Worm (Caenorhabditis elegans) whole organism, young adult: Measurements from ENCODE around the gene spp-10.

ENCODE experiments used
- B0261.1 ChIP-seq: sonication (generic microtip); optimal IDR thresholded peaks from 2 replicates; lab custom pipeline; 2016; ENCODE audit warnings: mild to moderate bottlenecking, missing genetic modification characterization, moderate library complexity, missing compliant biosample characterization
- B0336.3 ChIP-seq: fragments of 200-800 bp; sonication (Bioruptor generic); IDR thresholded peaks from 2 replicates; pipeline ENCODE4 v1.3.6; 2022; ENCODE audit warnings: missing genetic modification characterization, missing compliant biosample characterization
- C17E4.6 ChIP-seq: fragments of 200-800 bp; sonication (Bioruptor generic); IDR thresholded peaks from 2 replicates; pipeline ENCODE4 v1.3.6; 2022; ENCODE audit warnings: missing genetic modification reagents, missing genetic modification characterization, missing compliant biosample characterization
- F33H1.4 ChIP-seq: fragments of 200-800 bp; sonication (Bioruptor generic); IDR thresholded peaks from 2 replicates; pipeline ENCODE4 v1.3.6; 2022; ENCODE audit warnings: missing genetic modification reagents, missing genetic modification characterization, missing compliant biosample characterization
- F39B2.1 ChIP-seq: fragments of 200-800 bp; sonication (Bioruptor generic); IDR thresholded peaks from 2 replicates; pipeline ENCODE4 v1.3.6; 2022; ENCODE audit warnings: missing genetic modification reagents, missing genetic modification characterization, missing compliant biosample characterization
- F49E8.2 ChIP-seq: sonication (generic microtip); optimal IDR thresholded peaks from 3 replicates; lab custom pipeline; 2017; ENCODE audit warnings: missing genetic modification characterization, mild to moderate bottlenecking, missing compliant biosample characterization, antibody characterized with exemption, moderate library complexity; ENCODE audit not compliant: insufficient read depth
- F55B11.4 ChIP-seq: sonication (generic microtip); optimal IDR thresholded peaks from 2 replicates; lab custom pipeline; 2016; ENCODE audit warnings: missing compliant biosample characterization, missing genetic modification characterization, borderline replicate concordance; ENCODE audit not compliant: insufficient read depth
- K11D2.4 ChIP-seq: fragments of 200-800 bp; sonication (Bioruptor generic); IDR thresholded peaks from 2 replicates; pipeline ENCODE4 v1.3.6; 2022; ENCODE audit warnings: missing genetic modification reagents, missing genetic modification characterization, missing compliant biosample characterization
- K12H6.12 ChIP-seq: fragments of 200-800 bp; sonication (Bioruptor generic); optimal IDR thresholded peaks from 2 replicates; lab custom pipeline; 2018; ENCODE audit warnings: mild to moderate bottlenecking, missing genetic modification characterization, missing compliant biosample characterization
- Y53G8AR.9 ChIP-seq: fragments of 200-800 bp; sonication (Bioruptor generic); conservative IDR thresholded peaks from 2 replicates; pipeline ENCODE4 v1.3.6; 2022; ENCODE audit warnings: missing genetic modification reagents, missing genetic modification characterization, missing compliant biosample characterization
- Y79H2A.3 ChIP-seq: fragments of 200-800 bp; sonication (Bioruptor generic); conservative IDR thresholded peaks from 2 replicates; pipeline ENCODE4 v1.3.6; 2022; ENCODE audit warnings: missing genetic modification reagents, missing genetic modification characterization, missing compliant biosample characterization
- Y95B8A.8 ChIP-seq: fragments of 200-800 bp; sonication (Bioruptor generic); IDR thresholded peaks from 2 replicates; pipeline ENCODE4 v1.3.6; 2022; ENCODE audit warnings: missing genetic modification reagents, missing genetic modification characterization, missing compliant biosample characterization
- athp-1 ChIP-seq: sonication (generic microtip); optimal IDR thresholded peaks from 2 replicates; lab custom pipeline; 2017; ENCODE audit warnings: mild to moderate bottlenecking, missing genetic modification characterization, missing compliant biosample characterization
- attf-6 ChIP-seq: fragments of 200-800 bp; sonication (Bioruptor generic); IDR thresholded peaks from 2 replicates; pipeline ENCODE4 v1.3.6; 2022; ENCODE audit warnings: missing genetic modification reagents, missing genetic modification characterization, missing compliant biosample characterization
- ccch-3 ChIP-seq: fragments of 200-800 bp; sonication (Bioruptor generic); optimal IDR thresholded peaks from 2 replicates; lab custom pipeline; 2018; ENCODE audit warnings: mild to moderate bottlenecking, missing genetic modification characterization, missing compliant biosample characterization
- cebp-2 ChIP-seq: fragments of 200-800 bp; sonication (Bioruptor generic); IDR thresholded peaks from 2 replicates; pipeline ENCODE4 v1.3.6; 2022; ENCODE audit warnings: missing genetic modification characterization, missing compliant biosample characterization
- ceh-58 ChIP-seq: fragments of 200-800 bp; sonication (Bioruptor generic); IDR thresholded peaks from 2 replicates; pipeline ENCODE4 v1.3.6; 2022; ENCODE audit warnings: missing genetic modification characterization, missing compliant biosample characterization
- dox-1 ChIP-seq: fragments of 200-800 bp; sonication (Bioruptor generic); IDR thresholded peaks from 2 replicates; pipeline ENCODE4 v1.3.6; 2022; ENCODE audit warnings: missing genetic modification reagents, missing genetic modification characterization, missing compliant biosample characterization
- dpl-1 ChIP-seq: fragments of 150-350 bp; optimal IDR thresholded peaks from 2 replicates; lab custom pipeline; 2014; ENCODE audit warnings: missing biosample characterization, missing genetic modification reagents, missing genetic modification characterization
- egl-18 ChIP-seq: fragments of 200-800 bp; sonication (Bioruptor generic); IDR thresholded peaks from 2 replicates; pipeline ENCODE4 v1.3.6; 2022; ENCODE audit warnings: missing genetic modification reagents, missing genetic modification characterization, missing compliant biosample characterization
- ekl-4 ChIP-seq: fragments of 200-800 bp; sonication (Bioruptor generic); IDR thresholded peaks from 2 replicates; pipeline ENCODE4 v1.3.6; 2022; ENCODE audit warnings: missing genetic modification reagents, missing genetic modification characterization, missing compliant biosample characterization
- him-1 ChIP-seq: sonication (generic microtip); optimal IDR thresholded peaks from 2 replicates; lab custom pipeline; 2016; ENCODE audit warnings: missing genotype, missing genetic modification reagents, missing genetic modification characterization, missing compliant biosample characterization
- hmg-1.2 ChIP-seq: fragments of 200-800 bp; sonication (Bioruptor generic); IDR thresholded peaks from 2 replicates; pipeline ENCODE4 v1.3.6; 2022; ENCODE audit warnings: missing genetic modification reagents, missing genetic modification characterization, missing compliant biosample characterization
- hmg-20 ChIP-seq: fragments of 200-800 bp; sonication (Bioruptor generic); IDR thresholded peaks from 2 replicates; pipeline ENCODE4 v1.3.6; 2022; ENCODE audit warnings: missing genetic modification reagents, missing genetic modification characterization, missing compliant biosample characterization
- lin-26 ChIP-seq: fragments of 200-800 bp; sonication (Bioruptor generic); IDR thresholded peaks from 2 replicates; pipeline ENCODE4 v1.3.6; 2022; ENCODE audit warnings: missing genetic modification reagents, missing genetic modification characterization, missing compliant biosample characterization
- lin-35 ChIP-seq, 3 experiments: fragments of 150-350 bp in 2 of 3; sonication (generic microtip) in 1 of 3; optimal IDR thresholded peaks; 2 replicates each; lab custom pipeline; 2014 to 2018; ENCODE audit warnings: missing biosample characterization in 3 of 3, missing genetic modification characterization in 3 of 3, missing genetic modification reagents in 3 of 3
- lsy-27 ChIP-seq: sonication (generic microtip); optimal IDR thresholded peaks from 2 replicates; lab custom pipeline; 2017; ENCODE audit warnings: missing genetic modification characterization, mild to moderate bottlenecking, missing compliant biosample characterization, antibody characterized with exemption, missing genotype, borderline replicate concordance; ENCODE audit not compliant: insufficient read depth
- madf-10 ChIP-seq: sonication (generic microtip); optimal IDR thresholded peaks from 2 replicates; lab custom pipeline; 2016; ENCODE audit warnings: mild to moderate bottlenecking, missing genetic modification characterization, missing compliant biosample characterization
- madf-3 ChIP-seq: fragments of 200-800 bp; sonication (Bioruptor generic); IDR thresholded peaks from 2 replicates; pipeline ENCODE4 v1.3.6; 2022; ENCODE audit warnings: missing genetic modification reagents, missing genetic modification characterization, missing compliant biosample characterization
- madf-6 ChIP-seq: fragments of 200-800 bp; sonication (Bioruptor generic); IDR thresholded peaks from 2 replicates; pipeline ENCODE4 v1.3.6; 2022; ENCODE audit warnings: missing genetic modification reagents, missing genetic modification characterization, missing compliant biosample characterization
- mcd-1 ChIP-seq: fragments of 200-800 bp; sonication (Bioruptor generic); IDR thresholded peaks from 2 replicates; pipeline ENCODE4 v1.3.6; 2022; ENCODE audit warnings: missing genetic modification reagents, missing genetic modification characterization, missing compliant biosample characterization
- mes-4 ChIP-seq: sonication (generic microtip); optimal IDR thresholded peaks from 2 replicates; lab custom pipeline; 2016; ENCODE audit warnings: missing genotype, missing genetic modification characterization, missing compliant biosample characterization
- mxl-1 ChIP-seq: sonication (generic microtip); optimal IDR thresholded peaks from 2 replicates; lab custom pipeline; 2016; ENCODE audit warnings: missing genetic modification characterization, missing compliant biosample characterization
- nfya-1 ChIP-seq: sonication (generic microtip); optimal IDR thresholded peaks from 2 replicates; lab custom pipeline; 2017; ENCODE audit warnings: antibody characterized with exemption, missing compliant biosample characterization, missing genetic modification characterization, borderline replicate concordance; ENCODE audit not compliant: insufficient read depth
- nfyb-1 ChIP-seq: fragments of 200-800 bp; sonication (Bioruptor generic); IDR thresholded peaks from 2 replicates; pipeline ENCODE4 v1.3.6; 2022; ENCODE audit warnings: missing genetic modification reagents, missing genetic modification characterization, missing compliant biosample characterization
- nhr-120 ChIP-seq: fragments of 200-800 bp; sonication (Bioruptor generic); IDR thresholded peaks from 2 replicates; pipeline ENCODE4 v1.3.6; 2022; ENCODE audit warnings: missing genetic modification characterization, missing compliant biosample characterization
- nhr-90 ChIP-seq: sonication (generic microtip); optimal IDR thresholded peaks from 2 replicates; lab custom pipeline; 2016; ENCODE audit warnings: missing genotype, mild to moderate bottlenecking, missing genetic modification characterization, missing compliant biosample characterization
- sea-2 ChIP-seq: fragments of 200-800 bp; sonication (Bioruptor generic); IDR thresholded peaks from 2 replicates; pipeline ENCODE4 v1.3.6; 2022; ENCODE audit warnings: missing genetic modification characterization, missing compliant biosample characterization
- snpc-1.1 ChIP-seq: sonication (generic microtip); optimal IDR thresholded peaks from 2 replicates; lab custom pipeline; 2017; ENCODE audit warnings: missing genetic modification characterization, mild to moderate bottlenecking, missing compliant biosample characterization, antibody characterized with exemption, moderate library complexity, missing genotype, missing genetic modification reagents; ENCODE audit not compliant: insufficient read depth
- snpc-1.3 ChIP-seq: sonication (generic microtip); optimal IDR thresholded peaks from 2 replicates; lab custom pipeline; 2017; ENCODE audit warnings: missing genetic modification characterization, mild to moderate bottlenecking, missing compliant biosample characterization, antibody characterized with exemption, moderate library complexity, missing genotype, missing genetic modification reagents; ENCODE audit not compliant: insufficient read depth
- snpc-3.4 ChIP-seq: sonication (generic microtip); optimal IDR thresholded peaks from 2 replicates; lab custom pipeline; 2017; ENCODE audit warnings: missing genetic modification characterization, mild to moderate bottlenecking, missing compliant biosample characterization, antibody characterized with exemption, moderate library complexity, missing genotype, missing genetic modification reagents
- unc-130 ChIP-seq: sonication (generic microtip); optimal IDR thresholded peaks from 2 replicates; lab custom pipeline; 2016; ENCODE audit warnings: missing genetic modification reagents, missing genetic modification characterization, missing compliant biosample characterization
- ztf-22 ChIP-seq: fragments of 200-800 bp; sonication (Bioruptor generic); optimal IDR thresholded peaks from 2 replicates; lab custom pipeline; 2018; ENCODE audit warnings: mild to moderate bottlenecking, missing genetic modification characterization, moderate library complexity, missing compliant biosample characterization
- ztf-25 ChIP-seq: fragments of 200-800 bp; sonication (Bioruptor generic); IDR thresholded peaks from 2 replicates; pipeline ENCODE4 v1.3.6; 2022; ENCODE audit warnings: missing genetic modification reagents, missing genetic modification characterization, missing compliant biosample characterization
- ztf-26 ChIP-seq: sonication (generic microtip); optimal IDR thresholded peaks from 2 replicates; lab custom pipeline; 2017; ENCODE audit warnings: missing genetic modification characterization, missing compliant biosample characterization

The spp-10 gene

DNA sequence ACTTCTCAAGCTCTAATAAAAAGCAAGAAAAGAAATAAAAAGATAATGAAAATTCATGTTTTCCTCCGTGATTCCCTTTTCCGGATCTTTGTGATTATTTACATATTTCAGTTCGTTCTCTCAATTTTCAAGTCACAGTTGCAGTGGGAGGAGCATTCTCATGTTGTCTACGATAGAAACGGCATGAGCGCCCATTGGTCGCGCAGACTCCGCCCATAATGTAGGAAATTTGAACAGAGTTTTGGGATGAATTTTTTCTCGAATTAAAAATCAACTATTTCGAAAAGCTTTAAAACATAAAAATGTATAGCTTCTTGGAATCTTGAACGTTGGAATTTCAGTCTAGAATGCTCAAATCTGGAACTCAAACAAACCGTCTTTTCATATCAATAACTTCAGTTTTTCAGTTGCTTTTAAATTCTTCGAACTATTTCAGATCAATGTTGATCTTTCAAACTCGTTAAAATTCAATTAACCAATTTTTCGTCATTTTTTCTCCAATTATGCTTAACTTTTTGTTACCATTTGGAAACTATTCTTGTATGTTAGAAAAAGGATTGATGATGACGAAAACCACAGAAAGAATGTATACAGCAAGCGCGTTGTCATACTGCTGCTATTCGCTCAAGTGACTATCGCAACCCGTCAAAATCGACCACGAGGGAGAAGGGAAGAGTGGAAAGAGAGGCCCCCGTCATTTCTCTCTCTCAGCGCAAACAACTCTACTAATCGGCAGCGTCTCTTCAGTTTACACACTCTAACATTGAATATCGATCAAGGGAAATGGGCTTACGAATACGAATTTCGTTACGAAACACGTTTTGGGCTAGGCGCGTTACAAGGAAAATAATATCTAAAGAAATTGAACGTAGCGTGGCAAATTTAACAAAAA, 45.2 kb upstream of the spp-10 start (continued):
- peak; percentile 55 for TF ChIP-seq B0336.3
- TF ChIP-seq snpc-1.3 (tag; lab: Kevin White, UChicago): peak; percentile 5
- TF ChIP-seq snpc-3.4 (tag; lab: Kevin White, UChicago): no peak
- peak; percentile 62 for TF ChIP-seq hmg-1.2 (GFP tag; lab: Robert Waterston, UW)
- peak; percentile 48; the same call in 1 of the 2 replicates for TF ChIP-seq F33H1.4 (GFP tag; lab: Robert Waterston, UW)
- TF ChIP-seq nhr-120 (GFP tag; lab: Robert Waterston, UW): no peak
- peak; percentile 31 for TF ChIP-seq nhr-90 (tag; lab: Kevin White, UChicago)
- peak; percentile 0 for TF ChIP-seq ztf-22 (GFP tag; lab: Kevin White, UChicago)
- no peak for TF ChIP-seq F49E8.2 (tag; lab: Kevin White, UChicago)
- no peak for TF ChIP-seq mxl-1 (tag; lab: Kevin White, UChicago)
- TF ChIP-seq Y95B8A.8 (GFP tag; lab: Robert Waterston, UW): peak; percentile 58
- TF ChIP-seq ztf-26 (tag; lab: Kevin White, UChicago): peak; percentile 44
- TF ChIP-seq sea-2 (GFP tag; lab: Robert Waterston, UW): no peak
- TF ChIP-seq lin-35 (GFP tag; optimal IDR thresholded peaks at IDR 0.05; lab: Kevin White, UChicago): peak in 2 of 3 experiments; percentile 22 to 71
- peak; percentile 69; the same call in 1 of the 2 replicates for TF ChIP-seq cebp-2
- 0 out of 2 replicates have a peak, but pooled peaks have one; percentile 50 for TF ChIP-seq ceh-58 (GFP tag; lab: Robert Waterston, UW)
- 0 out of 2 replicates have a peak, but pooled peaks have one; percentile 47 for TF ChIP-seq C17E4.6
- TF ChIP-seq unc-130 (GFP tag; lab: Kevin White, UChicago): no peak
- peak; percentile 1 for TF ChIP-seq snpc-1.1 (tag; lab: Kevin White, UChicago)
- TF ChIP-seq ztf-25: 0 out of 2 replicates have a peak, but pooled peaks have one; percentile 14
- TF ChIP-seq F39B2.1 (GFP tag; lab: Robert Waterston, UW): 0 out of 2 replicates have a peak, but pooled peaks have one; percentile 34
- TF ChIP-seq mcd-1 (GFP tag; lab: Robert Waterston, UW): peak; percentile 55
- 0 out of 2 replicates have a peak, but pooled peaks have one; percentile 25 for TF ChIP-seq egl-18
- TF ChIP-seq madf-3 (GFP tag; lab: Robert Waterston, UW): peak; percentile 86
- TF ChIP-seq madf-10 (tag; lab: Kevin White, UChicago): peak; percentile 8
- TF ChIP-seq mes-4 (tag; lab: Kevin White, UChicago): no peak
- peak; percentile 55 for TF ChIP-seq athp-1
- peak; percentile 43; the same call in 1 of the 2 replicates for TF ChIP-seq dox-1 (GFP tag; lab: Robert Waterston, UW)
- TF ChIP-seq madf-6 (GFP tag; lab: Robert Waterston, UW): peak; percentile 56
- no peak for TF ChIP-seq him-1 (tag; lab: Kevin White, UChicago)
- TF ChIP-seq K12H6.12: peak; percentile 15
- no peak for TF ChIP-seq nfya-1 (tag; lab: Kevin White, UChicago)
- TF ChIP-seq lin-26 (GFP tag; lab: Robert Waterston, UW): peak; percentile 62; the same call in 1 of the 2 replicates
- peak; percentile 46 for TF ChIP-seq attf-6 (GFP tag; lab: Robert Waterston, UW)
- peak; percentile 69 for TF ChIP-seq Y53G8AR.9 (GFP tag; lab: Robert Waterston, UW)
- no peak for TF ChIP-seq ccch-3 (GFP tag; lab: Kevin White, UChicago)
- TF ChIP-seq lsy-27 (tag; lab: Kevin White, UChicago): no peak
- TF ChIP-seq ekl-4 (GFP tag; lab: Robert Waterston, UW): peak; percentile 43; the same call in 1 of the 2 replicates
- TF ChIP-seq B0261.1 (tag; lab: Kevin White, UChicago): no peak
- no peak for TF ChIP-seq F55B11.4 (tag; lab: Kevin White, UChicago)
- peak; percentile 95 for TF ChIP-seq nfyb-1 (GFP tag; lab: Robert Waterston, UW)
- TF ChIP-seq hmg-20: peak; percentile 77
- peak; percentile 34 for TF ChIP-seq K11D2.4 (GFP tag; lab: Robert Waterston, UW)
- no peak for TF ChIP-seq dpl-1 (GFP tag; lab: Kevin White, UChicago)
- no peak for TF ChIP-seq Y79H2A.3 (GFP tag; lab: Robert Waterston, UW)
